Fruit fly (Drosophila melanogaster): Measurements from ENCODE around the gene Nup154.

DNA sequence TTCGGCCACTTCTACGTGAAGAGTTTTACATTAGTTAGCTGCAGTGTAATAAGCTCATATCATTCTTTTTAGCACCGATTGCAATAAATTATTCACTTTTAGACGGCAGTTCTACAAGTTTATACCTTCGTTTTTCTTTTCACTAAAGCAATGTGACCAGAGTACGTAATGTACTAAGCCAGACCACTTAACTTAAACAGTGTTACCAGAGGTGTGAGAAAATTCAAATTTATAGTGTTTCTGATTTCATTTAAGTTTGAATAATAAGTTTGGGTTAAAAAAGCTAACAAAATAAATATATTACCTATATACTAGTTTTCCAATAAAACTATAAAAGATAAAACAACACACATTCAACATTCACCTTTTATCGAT, 36.6 kb upstream of the Nup154 start:
- no peak for TF ChIP-seq pad (GFP tag; optimal IDR thresholded peaks at IDR 0.05)
- no peak for TF ChIP-seq CG5204 (GFP tag; optimal IDR thresholded peaks at IDR 0.05)

All from whole organism, adult.